Worm (Caenorhabditis elegans) whole organism, late embryonic: ENCODE data around the gene prx-19.

Experiments used
- ahr-1 ChIP-seq: sonication (generic microtip); optimal IDR thresholded peaks from 2 replicates; lab custom pipeline; 2016; ENCODE audit warnings: missing genetic modification characterization, missing compliant biosample characterization
- ama-1 ChIP-seq: fragments of 150-350 bp; optimal IDR thresholded peaks from 2 replicates; lab custom pipeline; 2014
- dve-1 ChIP-seq: sonication (generic microtip); optimal IDR thresholded peaks from 2 replicates; lab custom pipeline; 2017; ENCODE audit warnings: antibody characterized with exemption, mild to moderate bottlenecking, missing genetic modification characterization, missing compliant biosample characterization
- eyg-1 ChIP-seq: sonication (generic microtip); optimal IDR thresholded peaks from 2 replicates; lab custom pipeline; 2016; ENCODE audit warnings: missing genotype, missing genetic modification characterization, missing compliant biosample characterization
- fkh-10 ChIP-seq: fragments of 150-350 bp; optimal IDR thresholded peaks from 2 replicates; lab custom pipeline; 2014; ENCODE audit warnings: missing biosample characterization, missing genetic modification reagents, missing genetic modification characterization
- hlh-15 ChIP-seq: sonication (generic microtip); optimal IDR thresholded peaks from 2 replicates; lab custom pipeline; 2016; ENCODE audit warnings: missing genetic modification characterization, missing compliant biosample characterization
- nhr-11 ChIP-seq: fragments of 150-350 bp; optimal IDR thresholded peaks from 2 replicates; lab custom pipeline; 2014; ENCODE audit warnings: missing biosample characterization, missing genetic modification characterization
- npax-4 ChIP-seq: sonication (generic microtip); optimal IDR thresholded peaks from 2 replicates; lab custom pipeline; 2016; ENCODE audit warnings: missing genetic modification characterization, missing compliant biosample characterization
- pat-9 ChIP-seq: fragments of 200-800 bp; sonication (Bioruptor generic); optimal IDR thresholded peaks from 2 replicates; lab custom pipeline; 2018; ENCODE audit warnings: mild to moderate bottlenecking, missing genetic modification characterization, moderate library complexity, missing compliant biosample characterization
- pros-1 ChIP-seq: fragments of 150-350 bp; optimal IDR thresholded peaks from 2 replicates; lab custom pipeline; 2014; ENCODE audit warnings: missing biosample characterization, missing genetic modification reagents, missing genetic modification characterization
- syd-9 ChIP-seq: sonication (generic microtip); optimal IDR thresholded peaks from 2 replicates; lab custom pipeline; 2016; ENCODE audit warnings: mild to moderate bottlenecking, missing genetic modification characterization, moderate library complexity, missing compliant biosample characterization
- tbx-7 ChIP-seq: sonication (generic microtip); optimal IDR thresholded peaks from 2 replicates; lab custom pipeline; 2016; ENCODE audit warnings: missing genotype, missing genetic modification characterization, missing compliant biosample characterization
- unc-3 ChIP-seq, 2 experiments: fragments of 200-800 bp in 1 of 2; sonication (Bioruptor generic) in 1 of 2; sonication (generic microtip) in 1 of 2; conservative IDR thresholded peaks in 1 of 2; optimal IDR thresholded peaks in 1 of 2; 2 replicates each; pipeline versions ENCODE4 v1.3.6 to Lab custom; 2016 to 2022; ENCODE audit warnings: missing compliant biosample characterization in 2 of 2, missing genetic modification characterization in 2 of 2, missing genetic modification reagents in 1 of 2
- ztf-16 ChIP-seq: sonication (generic microtip); optimal IDR thresholded peaks from 2 replicates; lab custom pipeline; 2017; ENCODE audit warnings: missing genetic modification characterization, missing compliant biosample characterization

DNA sequence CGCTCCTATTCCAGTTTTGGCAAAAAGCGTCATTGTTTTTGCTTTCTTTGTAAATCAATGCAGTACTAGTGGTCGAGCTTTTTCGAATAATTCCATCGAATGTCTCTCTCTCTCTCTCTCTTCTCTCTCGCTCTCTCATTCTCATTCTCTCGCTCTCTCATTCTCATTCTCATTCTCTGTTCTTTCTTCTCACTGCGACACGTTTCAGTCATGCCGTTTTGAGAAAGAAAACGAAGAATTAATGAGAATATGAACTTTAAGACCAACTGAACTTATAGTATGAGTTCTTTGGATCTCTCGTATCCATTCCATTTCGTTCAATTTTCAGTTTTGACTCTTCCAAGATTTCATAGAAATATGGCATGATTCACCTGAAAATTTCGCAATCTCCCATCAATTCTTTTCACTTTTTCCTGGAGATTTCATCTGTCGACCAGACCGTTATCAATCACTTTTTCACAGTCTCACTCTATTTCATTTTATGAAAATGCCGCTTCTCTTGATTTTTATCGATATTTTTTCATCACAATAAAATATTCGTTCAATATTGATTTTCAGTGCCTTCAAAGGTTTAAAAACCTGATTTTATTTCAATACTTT is 36.6 kb downstream of the prx-19 start:
- no peak for TF ChIP-seq npax-4 (tag; lab: Kevin White, UChicago)
- TF ChIP-seq unc-3 (GFP tag; conservative IDR thresholded peaks at IDR 0.05; lab: Robert Waterston, UW), result no peak
- TF ChIP-seq unc-3 (tag; optimal IDR thresholded peaks at IDR 0.05; lab: Kevin White, UChicago), result no peak
- TF ChIP-seq ahr-1 (tag; lab: Kevin White, UChicago), result no peak
- no peak for TF ChIP-seq syd-9 (tag; lab: Kevin White, UChicago)
- no peak for TF ChIP-seq fkh-10
- TF ChIP-seq ztf-16 (tag; lab: Kevin White, UChicago), result no peak
- no peak for TF ChIP-seq eyg-1 (tag; lab: Kevin White, UChicago)
- TF ChIP-seq tbx-7 (tag; lab: Kevin White, UChicago), result no peak
- TF ChIP-seq pat-9 (tag; lab: Kevin White, UChicago), result no peak
- TF ChIP-seq dve-1, result no peak
- no peak for TF ChIP-seq ama-1 (lab: Kevin White, UChicago)
- TF ChIP-seq pros-1 (tag; lab: Kevin White, UChicago), result no peak
- TF ChIP-seq hlh-15, result no peak
- TF ChIP-seq nhr-11 (tag; lab: Kevin White, UChicago), result no peak
